Worm (Caenorhabditis elegans): ENCODE data around the gene F54H12.7.

The F54H12.7 gene

DNA sequence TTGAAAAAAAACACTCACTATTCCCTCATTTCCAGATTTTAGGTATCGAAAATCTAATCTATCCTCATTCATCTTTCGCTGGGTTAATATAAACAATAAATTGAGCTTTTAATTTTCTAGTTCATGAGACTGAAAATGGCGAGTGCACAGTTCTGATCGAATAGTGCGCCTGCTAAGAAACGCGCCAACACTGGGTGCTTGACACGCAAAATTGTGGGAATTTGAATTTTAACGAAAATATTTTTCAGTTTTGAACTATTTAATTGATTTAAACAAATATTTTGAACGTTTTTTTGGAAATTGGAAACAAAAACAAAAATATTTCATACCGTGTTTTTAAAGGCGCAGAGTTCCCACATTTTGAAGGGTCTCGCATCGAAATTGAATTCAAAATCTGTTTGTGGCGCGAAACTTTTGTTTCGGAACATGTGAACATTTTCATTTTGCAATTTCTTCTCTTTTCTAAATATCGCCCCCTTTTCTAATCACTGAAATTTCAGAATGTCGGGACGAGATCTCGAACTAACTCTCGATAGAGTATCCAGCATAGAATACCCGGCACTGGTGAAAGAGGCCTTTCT lies 40.5 kb upstream of the F54H12.7 start, which contains the start of the genes C29E4.13 and npp-15 (continued):
- TF ChIP-seq hmg-1.1 (GFP tag; IDR thresholded peaks at IDR 0.05): no peak
- TF ChIP-seq dmd-8 (GFP tag; IDR thresholded peaks at IDR 0.05): no peak
- no peak for TF ChIP-seq nhr-42 (GFP tag; IDR thresholded peaks at IDR 0.05)
- TF ChIP-seq nhr-77 (tag; optimal IDR thresholded peaks at IDR 0.05): no peak
- no peak for TF ChIP-seq daf-8 (GFP tag; IDR thresholded peaks at IDR 0.05)
- TF ChIP-seq madf-9 (GFP tag; conservative IDR thresholded peaks at IDR 0.05): no peak
- TF ChIP-seq jun-1 (tag; optimal IDR thresholded peaks at IDR 0.05): no peak
- no peak for TF ChIP-seq nhr-10 (tag; optimal IDR thresholded peaks at IDR 0.05)
- no peak for TF ChIP-seq nhr-6 (tag; optimal IDR thresholded peaks at IDR 0.05)
- TF ChIP-seq aha-1 (tag): no peak
- TF ChIP-seq sdz-12 (GFP tag; optimal IDR thresholded peaks at IDR 0.05): no peak
- no peak for TF ChIP-seq ceh-20 (GFP tag; IDR thresholded peaks at IDR 0.05)
- TF ChIP-seq nhr-237 (tag; optimal IDR thresholded peaks at IDR 0.05): no peak
- no peak for TF ChIP-seq dmd-9 (GFP tag; IDR thresholded peaks at IDR 0.05)
- TF ChIP-seq dpl-1 (GFP tag; optimal IDR thresholded peaks at IDR 0.05): peak; percentile 81
- TF ChIP-seq F37D6.2 (tag; optimal IDR thresholded peaks at IDR 0.05): no peak
- no peak for TF ChIP-seq pha-4 (GFP tag; IDR thresholded peaks at IDR 0.05)
- TF ChIP-seq pha-4 (tag; optimal IDR thresholded peaks at IDR 0.05): no peak
- TF ChIP-seq zfp-3 (GFP tag; conservative IDR thresholded peaks at IDR 0.05): no peak
- peak; percentile 33; the same call in 1 of the 2 replicates for TF ChIP-seq lin-38 (GFP tag; IDR thresholded peaks at IDR 0.05)

ce11 chrIII:7933235-7933634 lies 35.9 kb upstream of the F54H12.7 start, which contains the start of gene ran-2:
ran-2 (plus strand) TSS chrIII:7933535.
- peak; percentile 22 for TF ChIP-seq pqm-1 (tag; optimal IDR thresholded peaks at IDR 0.05)
- no peak for TF ChIP-seq lin-39 (tag; optimal IDR thresholded peaks at IDR 0.05)
- no peak for TF ChIP-seq nhr-76 (tag; optimal IDR thresholded peaks at IDR 0.05)
- no peak for TF ChIP-seq daf-16 (GFP tag; optimal IDR thresholded peaks at IDR 0.05)
- TF ChIP-seq daf-16 (tag; optimal IDR thresholded peaks at IDR 0.05): peak; percentile 50
- no peak for TF ChIP-seq snpc-1.2 (GFP tag; IDR thresholded peaks at IDR 0.05)
- no peak for TF ChIP-seq hmg-1.1 (GFP tag; IDR thresholded peaks at IDR 0.05)
- peak; percentile 16 for TF ChIP-seq dve-1 (tag; optimal IDR thresholded peaks at IDR 0.05; ENCODE audit: insufficient read depth)
- no peak for TF ChIP-seq lin-1 (GFP tag; IDR thresholded peaks at IDR 0.05)

DNA sequence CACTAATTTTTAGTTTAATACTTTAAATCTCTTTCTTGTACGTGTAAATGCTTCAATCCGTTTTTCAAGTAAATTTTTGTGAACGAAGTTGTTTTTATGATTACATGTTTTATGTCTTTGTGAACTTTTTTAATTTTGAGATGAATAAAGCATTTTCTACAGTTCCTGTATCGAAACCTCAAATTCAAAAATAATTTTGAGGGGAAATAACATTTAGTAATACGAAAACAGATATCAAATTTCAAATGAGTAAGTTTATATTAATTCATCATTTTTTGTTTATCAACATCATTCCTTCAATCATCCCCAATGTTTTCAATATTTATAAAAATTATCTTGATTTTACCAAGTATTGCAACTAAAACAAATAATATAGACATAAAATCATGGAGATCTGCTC lies 31.6 kb upstream of the F54H12.7 start, which contains the start of gene C29E4.10:
TSS of gene C29E4.10 (plus strand) at position 301 of the 400 bp plus-strand sequence.
- TF ChIP-seq F26F4.8 (GFP tag; conservative IDR thresholded peaks at IDR 0.05) (no peak), tag-97 (GFP tag; IDR thresholded peaks at IDR 0.05) (no peak), F10B5.3 (tag; optimal IDR thresholded peaks at IDR 0.05) (no peak), Y48G9A.11 (GFP tag; IDR thresholded peaks at IDR 0.05) (no peak)

ce11 chrIII:7940819-7941218 lies 28.3 kb upstream of the F54H12.7 start, which contains the start of gene C29E4.12:
C29E4.12 (plus strand) TSS chrIII:7941151.
- TF ChIP-seq nhr-28 (tag; optimal IDR thresholded peaks at IDR 0.05) (peak; percentile 52), arid-1 (GFP tag; conservative IDR thresholded peaks at IDR 0.05) (no peak), mes-2 (tag; optimal IDR thresholded peaks at IDR 0.05; ENCODE audit: poor library complexity, severe bottlenecking) (peak; percentile 77), nhr-6 (tag; optimal IDR thresholded peaks at IDR 0.05) (peak; percentile 45), ceh-32 (tag; optimal IDR thresholded peaks at IDR 0.05; ENCODE audit: poor library complexity) (no peak), nhr-11 (tag; optimal IDR thresholded peaks at IDR 0.05) (peak; percentile 11), lin-1 (GFP tag; IDR thresholded peaks at IDR 0.05) (no peak), hlh-30 (tag; optimal IDR thresholded peaks at IDR 0.05; ENCODE audit: insufficient read depth) (peak; percentile 79), snpc-1.2 (GFP tag; IDR thresholded peaks at IDR 0.05) (no peak), aha-1 (tag) (peak; percentile 62), zag-1 (tag; optimal IDR thresholded peaks at IDR 0.05) (no peak), zip-2 (tag; optimal IDR thresholded peaks at IDR 0.05) (no peak), T20F7.1 (GFP tag; optimal IDR thresholded peaks at IDR 0.05) (peak; percentile 99), lsy-2 (tag; optimal IDR thresholded peaks at IDR 0.05) (peak in 1 of 2 experiments; percentile 83), ama-1 (optimal IDR thresholded peaks at IDR 0.05) (no peak), hif-1 (tag; optimal IDR thresholded peaks at IDR 0.05) (peak in 1 of 2 experiments; percentile 27), F37D6.2 (tag; optimal IDR thresholded peaks at IDR 0.05) (no peak), mxl-2 (GFP tag; conservative IDR thresholded peaks at IDR 0.05) (no peak), dmd-6 (GFP tag; IDR thresholded peaks at IDR 0.05) (no peak), madf-5 (GFP tag; IDR thresholded peaks at IDR 0.05) (no peak)

Data from whole organism, L4 larva.